Worm (Caenorhabditis elegans): Measurements from ENCODE around the gene coh-4.
A peak's percentile ranks its signal among the peaks of the same experiment; 100 is the strongest.

coh-4 gene

ce11 chrV:4131471-4131939 lies 43.9 kb downstream of the coh-4 start, which contains the start of gene nhr-57 (continued):
- peak; percentile 51 for TF ChIP-seq dox-1 (GFP tag; IDR thresholded peaks at IDR 0.05)
- peak; percentile 48 for TF ChIP-seq ceh-27 (GFP tag; optimal IDR thresholded peaks at IDR 0.05)
- no peak for TF ChIP-seq Y56A3A.18 (GFP tag; IDR thresholded peaks at IDR 0.05)
- TF ChIP-seq lin-35 (GFP tag; optimal IDR thresholded peaks at IDR 0.05), result no peak
- TF ChIP-seq lsl-1 (GFP tag; optimal IDR thresholded peaks at IDR 0.05), result no peak
- TF ChIP-seq nfya-2 (GFP tag; IDR thresholded peaks at IDR 0.05), result no peak
- no peak for TF ChIP-seq hlh-12 (tag; optimal IDR thresholded peaks at IDR 0.05)
- TF ChIP-seq ztf-26 (tag; optimal IDR thresholded peaks at IDR 0.05), result peak; percentile 25

- TF ChIP-seq nhr-27 (tag; optimal IDR thresholded peaks at IDR 0.05) (no peak), ama-1 (optimal IDR thresholded peaks at IDR 0.05) (no peak), ama-1 (GFP tag; optimal IDR thresholded peaks at IDR 0.05) (no peak), ztf-26 (tag; optimal IDR thresholded peaks at IDR 0.05) (no peak), aptf-2 (GFP tag; conservative IDR thresholded peaks at IDR 0.05) (no peak), lsy-27 (tag; optimal IDR thresholded peaks at IDR 0.05; ENCODE audit: borderline replicate concordance, insufficient read depth) (no peak)
Measured at ce11 chrV:4129604-4130003, 45.8 kb downstream of the coh-4 start, which contains the start of gene phat-4. Gene phat-4 (plus strand): TSS chrV:4129904.

- no peak for TF ChIP-seq snpc-1.3 (tag; optimal IDR thresholded peaks at IDR 0.05; ENCODE audit: insufficient read depth)
- no peak for TF ChIP-seq ceh-40 (GFP tag; IDR thresholded peaks at IDR 0.05)
Measured at ce11 chrV:4127435-4127834, 48.0 kb downstream of the coh-4 start, which contains the start of gene T05B4.13. Gene T05B4.13 (minus strand): TSS chrV:4127535.

ce11 chrV:4125552-4126084 lies 49.8 kb downstream of the coh-4 start, which contains the start of gene T05B4.12:
Gene T05B4.12 (minus strand): TSS chrV:4126034.
- TF ChIP-seq Y53G8AR.9 (GFP tag; conservative IDR thresholded peaks at IDR 0.05), result no peak
- TF ChIP-seq zfh-2 (GFP tag; conservative IDR thresholded peaks at IDR 0.05), result peak; percentile 71

- TF ChIP-seq B0035.1 (tag; optimal IDR thresholded peaks at IDR 0.05) (no peak), C06A6.2 (GFP tag; conservative IDR thresholded peaks at IDR 0.05) (no peak), hmg-1.2 (GFP tag; IDR thresholded peaks at IDR 0.05) (no peak), fkh-3 (tag; optimal IDR thresholded peaks at IDR 0.05) (no peak), madf-8 (GFP tag; conservative IDR thresholded peaks at IDR 0.05) (no peak), egl-44 (GFP tag; IDR thresholded peaks at IDR 0.05) (no peak), aptf-2 (GFP tag; conservative IDR thresholded peaks at IDR 0.05) (no peak), dox-1 (GFP tag; IDR thresholded peaks at IDR 0.05) (no peak), pbrm-1 (GFP tag; IDR thresholded peaks at IDR 0.05) (no peak), mxl-1 (tag; optimal IDR thresholded peaks at IDR 0.05) (no peak), hlh-26 (GFP tag; conservative IDR thresholded peaks at IDR 0.05) (no peak), F57C9.4 (tag; optimal IDR thresholded peaks at IDR 0.05) (no peak), F22D6.2 (tag; optimal IDR thresholded peaks at IDR 0.05) (no peak), unc-130 (GFP tag; optimal IDR thresholded peaks at IDR 0.05) (no peak)
Measured at ce11 chrV:4122415-4122814, 53.0 kb downstream of the coh-4 start, which contains the start of gene phat-5. Gene phat-5 (minus strand): TSS chrV:4122515.

- TF ChIP-seq ceh-79 (tag; optimal IDR thresholded peaks at IDR 0.05) (no peak), mxl-1 (tag; optimal IDR thresholded peaks at IDR 0.05) (no peak), madf-3 (GFP tag; IDR thresholded peaks at IDR 0.05) (no peak), Y56A3A.18 (GFP tag; IDR thresholded peaks at IDR 0.05) (no peak), sdz-38 (tag; optimal IDR thresholded peaks at IDR 0.05) (no peak), hmg-1.2 (GFP tag; IDR thresholded peaks at IDR 0.05) (no peak), Y67H2A.10 (GFP tag; conservative IDR thresholded peaks at IDR 0.05) (no peak), T07F8.4 (tag; optimal IDR thresholded peaks at IDR 0.05) (no peak), unc-62 (GFP tag; optimal IDR thresholded peaks at IDR 0.05) (no peak), ceh-40 (GFP tag; IDR thresholded peaks at IDR 0.05) (no peak), sptf-2 (GFP tag; optimal IDR thresholded peaks at IDR 0.05) (no peak), nhr-120 (GFP tag; IDR thresholded peaks at IDR 0.05) (no peak), mes-4 (tag; optimal IDR thresholded peaks at IDR 0.05) (no peak)
Measured at ce11 chrV:4120629-4121028, 54.8 kb downstream of the coh-4 start, which contains the start of gene T05B4.10. Gene T05B4.10 (minus strand): TSS chrV:4120729.

Measured in whole organism, young adult.